Worm (Caenorhabditis elegans) whole organism, early embryonic: ENCODE data around the gene nlr-1.

Experiments used
- B0310.2 ChIP-seq: sonication (generic microtip); optimal IDR thresholded peaks from 2 replicates; lab custom pipeline; 2016; ENCODE audit warnings: mild to moderate bottlenecking, missing genetic modification characterization, missing compliant biosample characterization
- F13C5.2 ChIP-seq: sonication (generic microtip); optimal IDR thresholded peaks from 2 replicates; lab custom pipeline; 2017; ENCODE audit warnings: mild to moderate bottlenecking, missing genetic modification characterization, inconsistent platforms, missing compliant biosample characterization
- ama-1 ChIP-seq: fragments of 150-350 bp; optimal IDR thresholded peaks from 2 replicates; lab custom pipeline; 2014
- hnd-1 ChIP-seq: sonication (generic microtip); optimal IDR thresholded peaks from 2 replicates; lab custom pipeline; 2016; ENCODE audit warnings: missing genetic modification characterization, missing compliant biosample characterization
- sea-1 ChIP-seq: fragments of 200-800 bp; sonication (Bioruptor generic); conservative IDR thresholded peaks from 2 replicates; pipeline ENCODE4 v1.3.6; 2022; ENCODE audit warnings: missing genetic modification characterization, missing compliant biosample characterization

ce11 chrIV:12203968-12204367, 25.8 kb upstream of the nlr-1 start:
- no peak for TF ChIP-seq ama-1 (lab: Kevin White, UChicago)
- no peak for TF ChIP-seq F13C5.2
- no peak for TF ChIP-seq hnd-1 (tag; lab: Kevin White, UChicago)
- no peak for TF ChIP-seq B0310.2
- TF ChIP-seq sea-1, result no peak
